Fruit fly (Drosophila melanogaster) whole organism, prepupa: Measurements from ENCODE around the gene Tango10.

ENCODE experiments used
- Blimp-1 ChIP-seq: fragments of 200-800 bp; sonication (Bioruptor generic); optimal IDR thresholded peaks from 3 replicates; lab custom pipeline; 2017; ENCODE audit warnings: missing biosample characterization, missing genetic modification characterization, mild to moderate bottlenecking, moderate library complexity, missing genetic modification reagents
- CG10631 ChIP-seq: fragments of 200-800 bp; sonication (Bioruptor generic); optimal IDR thresholded peaks from 2 replicates; lab custom pipeline; 2016; ENCODE audit warnings: missing biosample characterization, missing genetic modification characterization
- CG10669 ChIP-seq: fragments of 200-800 bp; sonication (Bioruptor generic); optimal IDR thresholded peaks from 3 replicates; lab custom pipeline; 2018; ENCODE audit warnings: missing biosample characterization, mild to moderate bottlenecking, missing genetic modification characterization, moderate library complexity
- CG11294 ChIP-seq: fragments of 200-800 bp; sonication (Bioruptor generic); IDR thresholded peaks from 2 replicates; pipeline ENCODE4 v1.3.6; 2022; ENCODE audit warnings: missing biosample characterization, missing genetic modification characterization
- CG11762 ChIP-seq: fragments of 200-800 bp; sonication (Bioruptor generic); optimal IDR thresholded peaks from 3 replicates; lab custom pipeline; 2016; ENCODE audit warnings: missing biosample characterization, missing genetic modification characterization; ENCODE audit not compliant: insufficient read depth
- CG11902 ChIP-seq: fragments of 200-800 bp; sonication (Bioruptor generic); optimal IDR thresholded peaks from 3 replicates; lab custom pipeline; 2016; ENCODE audit warnings: missing biosample characterization, missing genetic modification characterization
- CG15336 ChIP-seq: fragments of 200-800 bp; sonication (Bioruptor generic); IDR thresholded peaks from 2 replicates; pipeline ENCODE4 v1.3.6; 2022; ENCODE audit warnings: missing biosample characterization, missing genetic modification characterization
- CG16779 ChIP-seq: fragments of 200-800 bp; sonication (Bioruptor generic); optimal IDR thresholded peaks from 3 replicates; lab custom pipeline; 2017; ENCODE audit warnings: missing biosample characterization, mild to moderate bottlenecking, missing genetic modification characterization
- CG32006 ChIP-seq: fragments of 200-800 bp; sonication (Bioruptor generic); optimal IDR thresholded peaks from 3 replicates; lab custom pipeline; 2017; ENCODE audit warnings: missing biosample characterization, mild to moderate bottlenecking, missing genetic modification characterization
- CG4318 ChIP-seq: fragments of 200-800 bp; sonication (Bioruptor generic); optimal IDR thresholded peaks from 3 replicates; lab custom pipeline; 2017; ENCODE audit warnings: missing biosample characterization, mild to moderate bottlenecking, missing genetic modification characterization
- CG6163 ChIP-seq: fragments of 200-800 bp; sonication (Bioruptor generic); IDR thresholded peaks from 3 replicates; pipeline ENCODE4 v1.3.6; 2022; ENCODE audit warnings: missing biosample characterization, missing genetic modification characterization
- CG6276 ChIP-seq: fragments of 200-800 bp; sonication (Bioruptor generic); optimal IDR thresholded peaks from 2 replicates; lab custom pipeline; 2017; ENCODE audit warnings: missing biosample characterization, mild to moderate bottlenecking, missing genetic modification characterization
- CG6792 ChIP-seq: fragments of 200-800 bp; sonication (Bioruptor generic); optimal IDR thresholded peaks from 3 replicates; lab custom pipeline; 2016; ENCODE audit warnings: missing biosample characterization, missing genetic modification characterization
- CG6808 ChIP-seq: fragments of 200-800 bp; sonication (Bioruptor generic); optimal IDR thresholded peaks from 3 replicates; lab custom pipeline; 2017; ENCODE audit warnings: missing biosample characterization, missing genetic modification characterization, mild to moderate bottlenecking, moderate library complexity, missing genetic modification reagents
- CG6854 ChIP-seq: fragments of 200-800 bp; sonication (Bioruptor generic); optimal IDR thresholded peaks from 2 replicates; lab custom pipeline; 2017; ENCODE audit warnings: missing biosample characterization, mild to moderate bottlenecking, missing genetic modification characterization
- CG7368 ChIP-seq: fragments of 200-800 bp; sonication (Bioruptor generic); optimal IDR thresholded peaks from 3 replicates; lab custom pipeline; 2016; ENCODE audit warnings: missing biosample characterization, missing genetic modification characterization
- CG8632 ChIP-seq: fragments of 200-800 bp; sonication (Bioruptor generic); optimal IDR thresholded peaks from 3 replicates; lab custom pipeline; 2016; ENCODE audit warnings: missing biosample characterization, missing genetic modification characterization
- CG9139 ChIP-seq: fragments of 200-800 bp; sonication (Bioruptor generic); optimal IDR thresholded peaks from 3 replicates; lab custom pipeline; 2017; ENCODE audit warnings: missing biosample characterization, mild to moderate bottlenecking, missing genetic modification characterization
- Eip75B ChIP-seq: fragments of 200-800 bp; sonication (Bioruptor generic); optimal IDR thresholded peaks from 3 replicates; lab custom pipeline; 2016; ENCODE audit warnings: missing biosample characterization, missing genetic modification characterization
- Eip78C ChIP-seq: fragments of 200-800 bp; sonication (Bioruptor generic); peaks from one replicate; lab custom pipeline; 2016; ENCODE audit warnings: missing biosample characterization, missing genetic modification characterization
- Ets21C ChIP-seq: fragments of 200-800 bp; sonication (Bioruptor generic); optimal IDR thresholded peaks from 3 replicates; lab custom pipeline; 2016; ENCODE audit warnings: missing biosample characterization, missing genetic modification characterization
- Gug ChIP-seq: fragments of 200-800 bp; sonication (Bioruptor generic); IDR thresholded peaks from 2 replicates; pipeline ENCODE4 v1.3.6; 2022; ENCODE audit warnings: missing biosample characterization, missing genetic modification characterization
- Hr4 ChIP-seq: fragments of 200-800 bp; sonication (Bioruptor generic); optimal IDR thresholded peaks from 3 replicates; lab custom pipeline; 2016; ENCODE audit warnings: missing biosample characterization, missing genetic modification characterization
- OdsH ChIP-seq: fragments of 200-800 bp; sonication (Bioruptor generic); optimal IDR thresholded peaks from 3 replicates; lab custom pipeline; 2016; ENCODE audit warnings: missing biosample characterization, missing genetic modification characterization
- Smox ChIP-seq: fragments of 200-800 bp; sonication (Bioruptor generic); optimal IDR thresholded peaks from 3 replicates; lab custom pipeline; 2016; ENCODE audit warnings: missing biosample characterization, missing genetic modification characterization
- Sox102F ChIP-seq: fragments of 200-800 bp; sonication (Bioruptor generic); optimal IDR thresholded peaks from 2 replicates; lab custom pipeline; 2016; ENCODE audit warnings: missing biosample characterization, mild to moderate bottlenecking, missing genetic modification characterization
- Sox14 ChIP-seq: fragments of 200-800 bp; sonication (Bioruptor generic); optimal IDR thresholded peaks from 3 replicates; lab custom pipeline; 2016; ENCODE audit warnings: missing biosample characterization, missing genetic modification characterization
- Sox15 ChIP-seq: fragments of 200-800 bp; sonication (Bioruptor generic); optimal IDR thresholded peaks from 3 replicates; lab custom pipeline; 2016; ENCODE audit warnings: missing biosample characterization, missing genetic modification characterization
- achi ChIP-seq: fragments of 200-800 bp; sonication (Bioruptor generic); optimal IDR thresholded peaks from 3 replicates; lab custom pipeline; 2016; ENCODE audit warnings: missing biosample characterization, missing genetic modification characterization
- cyc ChIP-seq: fragments of 200-800 bp; sonication (Bioruptor generic); optimal IDR thresholded peaks from 3 replicates; lab custom pipeline; 2016; ENCODE audit warnings: missing biosample characterization, missing genetic modification characterization
- dac ChIP-seq: fragments of 200-800 bp; sonication (Bioruptor generic); optimal IDR thresholded peaks from 2 replicates; lab custom pipeline; 2017; ENCODE audit warnings: missing biosample characterization, mild to moderate bottlenecking, missing genetic modification characterization
- dsx ChIP-seq: fragments of 200-800 bp; optimal IDR thresholded peaks from 3 replicates; lab custom pipeline; 2019; ENCODE audit warnings: missing biosample characterization, mild to moderate bottlenecking, missing genetic modification characterization, moderate library complexity; ENCODE audit not compliant: poor library complexity, severe bottlenecking
- eg ChIP-seq: fragments of 200-800 bp; sonication (Bioruptor generic); IDR thresholded peaks from 3 replicates; pipeline ENCODE4 v1.3.6; 2022; ENCODE audit warnings: missing biosample characterization, missing genetic modification characterization
- esn ChIP-seq: fragments of 200-800 bp; sonication (Bioruptor generic); optimal IDR thresholded peaks from 2 replicates; lab custom pipeline; 2016; ENCODE audit warnings: missing biosample characterization, mild to moderate bottlenecking, missing genetic modification characterization, moderate library complexity
- fd59A ChIP-seq: fragments of 200-800 bp; sonication (Bioruptor generic); optimal IDR thresholded peaks from 2 replicates; lab custom pipeline; 2017; ENCODE audit warnings: missing biosample characterization, mild to moderate bottlenecking, missing genetic modification characterization, missing genetic modification reagents
- fd85E ChIP-seq: fragments of 200-800 bp; sonication (Bioruptor generic); optimal IDR thresholded peaks from 3 replicates; lab custom pipeline; 2016; ENCODE audit warnings: missing biosample characterization, missing genetic modification characterization
- lz ChIP-seq: fragments of 200-800 bp; sonication (Bioruptor generic); optimal IDR thresholded peaks from 3 replicates; lab custom pipeline; 2016; ENCODE audit warnings: missing biosample characterization, missing genetic modification characterization
- net ChIP-seq: fragments of 200-800 bp; sonication (Bioruptor generic); optimal IDR thresholded peaks from 3 replicates; lab custom pipeline; 2016; ENCODE audit warnings: missing biosample characterization, missing genetic modification characterization
- pdm3 ChIP-seq: fragments of 200-800 bp; sonication (Bioruptor generic); optimal IDR thresholded peaks from 3 replicates; lab custom pipeline; 2016; ENCODE audit warnings: missing biosample characterization, missing genetic modification characterization
- salr ChIP-seq, 2 experiments: fragments of 200-800 bp; sonication (Bioruptor generic); optimal IDR thresholded peaks; 3 replicates each; lab custom pipeline; 2016 to 2018; ENCODE audit warnings: missing biosample characterization in 2 of 2, missing genetic modification characterization in 2 of 2, mild to moderate bottlenecking in 1 of 2
- spab ChIP-seq: fragments of 200-800 bp; sonication (Bioruptor generic); optimal IDR thresholded peaks from 2 replicates; lab custom pipeline; 2017; ENCODE audit warnings: missing biosample characterization, mild to moderate bottlenecking, missing genetic modification characterization, missing genetic modification reagents
- ss ChIP-seq, 2 experiments: fragments of 200-800 bp; sonication (Bioruptor generic); optimal IDR thresholded peaks; 2 replicates in 1 of 2; 3 replicates in 1 of 2; lab custom pipeline; 2017 to 2018; ENCODE audit warnings: mild to moderate bottlenecking in 2 of 2, missing biosample characterization in 2 of 2, missing genetic modification characterization in 2 of 2, moderate library complexity in 1 of 2
- svp ChIP-seq: fragments of 200-800 bp; sonication (Bioruptor generic); peaks from one replicate; lab custom pipeline; 2016; ENCODE audit warnings: missing biosample characterization, missing genetic modification characterization
- topi ChIP-seq: fragments of 200-800 bp; sonication (Bioruptor generic); optimal IDR thresholded peaks from 3 replicates; lab custom pipeline; 2016; ENCODE audit warnings: missing biosample characterization, missing genetic modification characterization
- vri ChIP-seq: fragments of 200-800 bp; sonication (Bioruptor generic); optimal IDR thresholded peaks from 3 replicates; lab custom pipeline; 2016; ENCODE audit warnings: missing biosample characterization, mild to moderate bottlenecking, missing genetic modification characterization

Tango10 gene

DNA sequence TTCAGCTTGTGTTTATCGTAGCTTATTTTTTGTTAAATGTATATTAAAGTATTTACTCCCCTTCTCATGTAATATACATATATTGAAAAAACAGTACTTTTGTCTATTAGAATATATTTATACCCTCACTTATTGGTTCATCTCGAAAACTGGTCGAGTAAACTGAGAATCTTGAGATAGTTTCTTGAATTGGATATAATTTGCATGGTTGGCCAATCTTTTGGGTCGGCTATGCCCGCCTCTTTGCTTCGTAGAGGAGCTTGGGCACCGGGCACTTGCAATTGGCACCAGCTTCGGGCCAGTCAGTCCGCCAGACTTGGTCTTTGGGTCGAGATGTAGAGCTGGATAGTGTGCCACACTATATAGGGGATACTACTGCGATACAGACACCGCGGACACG, 39.6 kb upstream of the Tango10 start:
- TF ChIP-seq Hr4 (GFP tag; lab: Kevin White, UChicago), result peak; percentile 18
- TF ChIP-seq Eip75B (GFP tag; lab: Kevin White, UChicago), result no peak
- no peak for TF ChIP-seq ss (GFP tag; optimal IDR thresholded peaks at IDR 0.05; lab: Kevin White, UChicago)
- no peak for TF ChIP-seq CG6854 (GFP tag; lab: Kevin White, UChicago)
- no peak for TF ChIP-seq achi (GFP tag; lab: Kevin White, UChicago)
- peak; percentile 22 for TF ChIP-seq CG32006
- no peak for TF ChIP-seq cyc (GFP tag; lab: Kevin White, UChicago)
- TF ChIP-seq svp (GFP tag; lab: Kevin White, UChicago), result peak; percentile 44
- TF ChIP-seq Eip78C (GFP tag; lab: Kevin White, UChicago), result peak; percentile 48
- TF ChIP-seq CG6808 (GFP tag; lab: Kevin White, UChicago), result no peak
- TF ChIP-seq CG11902 (GFP tag; lab: Kevin White, UChicago), result no peak

DNA sequence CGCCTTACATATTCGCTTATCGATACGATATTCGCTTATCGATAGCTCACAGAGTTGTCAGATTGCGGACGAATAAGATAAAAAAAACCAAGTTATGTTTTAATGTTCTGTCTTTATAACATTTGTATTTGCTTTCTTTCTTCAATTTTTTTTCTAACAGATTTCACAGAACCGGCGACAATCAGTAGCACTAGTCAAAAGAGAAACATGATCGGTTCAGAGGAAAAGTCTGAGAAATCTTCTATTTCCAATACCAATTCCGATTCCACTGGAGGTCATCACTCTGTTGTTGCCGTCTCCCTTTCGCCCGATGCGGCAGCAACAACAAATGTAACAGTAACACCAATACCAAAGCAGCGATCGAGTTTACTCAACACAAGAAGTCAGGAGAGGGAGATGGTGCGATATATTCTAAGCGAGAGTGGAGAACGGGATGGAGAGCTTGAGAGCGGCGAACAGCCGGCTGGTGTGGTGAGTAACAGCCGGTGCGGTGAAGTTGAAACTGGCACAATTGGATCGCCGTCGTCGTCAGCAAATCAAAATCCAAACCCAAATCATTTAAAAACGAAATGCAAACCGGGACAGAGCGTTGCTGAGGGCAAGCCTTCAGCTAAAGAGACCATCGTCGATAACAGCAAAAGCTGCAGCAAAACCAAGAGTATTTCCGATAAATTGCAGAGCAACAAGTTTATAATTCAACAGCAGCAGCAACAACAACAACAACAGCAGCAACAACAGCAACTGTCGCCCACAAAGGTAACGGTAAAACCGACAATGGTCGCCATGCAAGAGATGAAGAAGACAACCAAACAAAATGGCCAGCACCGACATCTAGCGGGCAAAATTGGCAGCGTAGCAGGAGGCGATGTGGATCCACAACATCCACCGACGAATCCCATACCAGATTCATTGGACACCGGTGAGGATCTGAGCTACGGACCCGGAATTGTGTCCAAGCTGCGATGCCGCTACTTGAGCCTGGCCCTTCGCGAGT, 38.2 kb upstream of the Tango10 start:
- TF ChIP-seq Gug (GFP tag; lab: Robert Waterston, UW) (peak; percentile 28; the same call in 1 of the 2 replicates), pdm3 (GFP tag; lab: Kevin White, UChicago) (peak; percentile 73), salr (GFP tag; optimal IDR thresholded peaks at IDR 0.05; lab: Kevin White, UChicago) (peak in 1 of 2 experiments; percentile 11), svp (GFP tag; lab: Kevin White, UChicago) (peak; percentile 98), cyc (GFP tag; lab: Kevin White, UChicago) (peak; percentile 71), topi (peak; percentile 72), CG11902 (GFP tag; lab: Kevin White, UChicago) (peak; percentile 55), Sox15 (GFP tag; lab: Kevin White, UChicago) (peak; percentile 45), CG6854 (GFP tag; lab: Kevin White, UChicago) (peak; percentile 72), eg (GFP tag; lab: Robert Waterston, UW) (peak; percentile 63; the same call in 2 of the 3 replicates), CG15336 (GFP tag; lab: Robert Waterston, UW) (peak; percentile 41), dac (no peak), fd85E (GFP tag; lab: Kevin White, UChicago) (peak; percentile 33), achi (GFP tag; lab: Kevin White, UChicago) (peak; percentile 49), Sox14 (peak; percentile 74), CG11294 (GFP tag; lab: Robert Waterston, UW) (no peak), CG16779 (tag; lab: Kevin White, UChicago) (peak; percentile 36), CG10669 (GFP tag; lab: Kevin White, UChicago) (peak; percentile 47), Smox (GFP tag; lab: Kevin White, UChicago) (peak; percentile 76), CG6808 (GFP tag; lab: Kevin White, UChicago) (peak; percentile 46), CG8632 (GFP tag; lab: Kevin White, UChicago) (peak; percentile 58), fd59A (no peak), dsx (GFP tag; lab: Kevin White, UChicago) (peak; percentile 45), CG10631 (GFP tag; lab: Kevin White, UChicago) (peak; percentile 79), spab (GFP tag; lab: Kevin White, UChicago) (peak; percentile 37), Sox102F (GFP tag; lab: Kevin White, UChicago) (peak; percentile 68), CG32006 (peak; percentile 53), CG7368 (GFP tag; lab: Kevin White, UChicago) (peak; percentile 28), esn (GFP tag; lab: Kevin White, UChicago) (peak; percentile 76), lz (peak; percentile 77), CG4318 (no peak), CG9139 (GFP tag; lab: Kevin White, UChicago) (peak; percentile 38), net (GFP tag; lab: Kevin White, UChicago) (peak; percentile 56), Ets21C (GFP tag; lab: Kevin White, UChicago) (peak; percentile 67), CG6163 (GFP tag; lab: Robert Waterston, UW) (peak; percentile 15; the same call in 2 of the 3 replicates), CG11762 (GFP tag; lab: Kevin White, UChicago) (no peak), vri (GFP tag; lab: Kevin White, UChicago) (peak; percentile 81), CG6792 (peak; percentile 45), ss (GFP tag; optimal IDR thresholded peaks at IDR 0.05; lab: Kevin White, UChicago) (peak; percentile 54 to 76), Blimp-1 (GFP tag; lab: Kevin White, UChicago) (peak; percentile 28), OdsH (GFP tag; lab: Kevin White, UChicago) (peak; percentile 58), CG6276 (GFP tag; lab: Kevin White, UChicago) (peak; percentile 57)
